Worm (Caenorhabditis elegans): Measurements from ENCODE around the gene C05B5.12.

The C05B5.12 gene

ce11 chrIII:9986827-9987429 is at the start of gene C05B5.12:
TSS of gene C05B5.12 (plus strand) at chrIII:9987379.
- TF ChIP-seq W03F9.2 (tag; optimal IDR thresholded peaks at IDR 0.05) (no peak), him-1 (tag; optimal IDR thresholded peaks at IDR 0.05) (no peak), dao-5 (tag; optimal IDR thresholded peaks at IDR 0.05) (no peak)

- TF ChIP-seq W03F9.2 (tag; optimal IDR thresholded peaks at IDR 0.05) (no peak), dao-5 (tag; optimal IDR thresholded peaks at IDR 0.05) (no peak), him-1 (tag; optimal IDR thresholded peaks at IDR 0.05) (no peak)
Observed at ce11 chrIII:9941020-9941674, 46.0 kb upstream of the C05B5.12 start, which contains the start of the genes K03H1.9 and K03H1.12. TSS of gene K03H1.9 (minus strand) at chrIII:9941490. TSS of gene K03H1.12 (plus strand) at chrIII:9941624.

- TF ChIP-seq dao-5 (tag; optimal IDR thresholded peaks at IDR 0.05) (no peak), him-1 (tag; optimal IDR thresholded peaks at IDR 0.05) (no peak), W03F9.2 (tag; optimal IDR thresholded peaks at IDR 0.05) (no peak)
Observed at ce11 chrIII:9944723-9945122, 42.5 kb upstream of the C05B5.12 start, which contains the start of gene gln-2. TSS of gene gln-2 (minus strand) at chrIII:9944823.

- no peak for TF ChIP-seq dao-5 (tag; optimal IDR thresholded peaks at IDR 0.05)
- no peak for TF ChIP-seq him-1 (tag; optimal IDR thresholded peaks at IDR 0.05)
- TF ChIP-seq W03F9.2 (tag; optimal IDR thresholded peaks at IDR 0.05), result no peak
Observed at ce11 chrIII:9946806-9947419, 40.3 kb upstream of the C05B5.12 start, which contains the start of gene K03H1.7. TSS of gene K03H1.7 (plus strand) at chrIII:9947405.

DNA sequence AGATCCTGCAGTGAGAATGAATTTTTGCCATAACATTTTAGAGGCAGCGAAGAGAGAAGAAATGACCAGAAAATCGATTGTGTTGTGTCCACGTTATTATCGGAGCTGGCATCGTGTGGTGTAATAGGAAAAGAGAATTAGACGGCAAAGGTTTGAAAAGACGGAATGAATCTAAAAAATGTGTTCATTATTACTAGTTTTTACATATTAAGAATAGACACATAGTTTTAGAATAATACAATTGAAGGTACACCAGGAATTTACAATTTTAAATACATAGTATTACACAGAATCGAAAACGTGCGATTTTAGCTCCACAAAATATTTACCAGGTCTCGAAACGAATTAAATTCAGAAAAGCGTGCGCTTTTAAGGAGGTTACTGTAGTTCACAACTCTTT is 36.9 kb upstream of the C05B5.12 start, which contains the start of gene K03H1.13:
Gene K03H1.13 (minus strand): TSS at position 101 of the 400 bp plus-strand sequence.
- TF ChIP-seq him-1 (tag; optimal IDR thresholded peaks at IDR 0.05), result no peak

- TF ChIP-seq W03F9.2 (tag; optimal IDR thresholded peaks at IDR 0.05), result no peak
- no peak for TF ChIP-seq him-1 (tag; optimal IDR thresholded peaks at IDR 0.05)
- TF ChIP-seq dao-5 (tag; optimal IDR thresholded peaks at IDR 0.05), result no peak
Observed at ce11 chrIII:9951864-9952263, 35.3 kb upstream of the C05B5.12 start, which contains the start of gene K03H1.11. TSS of gene K03H1.11 (minus strand) at chrIII:9951964.

ce11 chrIII:9956123-9956522 is 31.1 kb upstream of the C05B5.12 start, which contains the start of gene mog-1:
TSS of gene mog-1 (minus strand) at chrIII:9956215.
- no peak for TF ChIP-seq dao-5 (tag; optimal IDR thresholded peaks at IDR 0.05)
- no peak for TF ChIP-seq him-1 (tag; optimal IDR thresholded peaks at IDR 0.05)
- TF ChIP-seq W03F9.2 (tag; optimal IDR thresholded peaks at IDR 0.05), result peak; percentile 24

ce11 chrIII:9956665-9957401 is 30.3 kb upstream of the C05B5.12 start, which contains the start of gene alx-1:
TSS of gene alx-1 (plus strand) at chrIII:9957351.
- TF ChIP-seq him-1 (tag; optimal IDR thresholded peaks at IDR 0.05), result no peak
- TF ChIP-seq W03F9.2 (tag; optimal IDR thresholded peaks at IDR 0.05), result peak; percentile 19
- no peak for TF ChIP-seq dao-5 (tag; optimal IDR thresholded peaks at IDR 0.05)

DNA sequence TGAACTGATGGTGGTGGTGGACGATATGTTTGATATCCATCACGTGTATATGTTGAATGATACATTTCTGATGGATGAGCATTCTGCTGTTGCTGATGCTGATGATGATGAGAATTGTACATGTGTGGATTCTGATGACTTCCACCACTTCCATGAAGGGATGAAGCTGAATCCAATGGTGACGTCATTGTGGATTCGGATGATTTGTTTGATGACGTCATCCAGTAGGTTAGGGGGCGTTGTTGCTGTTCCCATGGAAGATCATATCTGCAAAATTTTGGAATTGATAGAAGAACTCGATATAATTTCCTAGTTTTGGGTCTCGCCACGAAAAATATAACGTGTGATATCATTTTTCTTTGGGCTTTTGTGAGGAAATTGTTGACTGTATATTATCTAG is 23.7 kb upstream of the C05B5.12 start:
- TF ChIP-seq him-1 (tag; optimal IDR thresholded peaks at IDR 0.05), result no peak
- no peak for TF ChIP-seq W03F9.2 (tag; optimal IDR thresholded peaks at IDR 0.05)
- no peak for TF ChIP-seq dao-5 (tag; optimal IDR thresholded peaks at IDR 0.05)

DNA sequence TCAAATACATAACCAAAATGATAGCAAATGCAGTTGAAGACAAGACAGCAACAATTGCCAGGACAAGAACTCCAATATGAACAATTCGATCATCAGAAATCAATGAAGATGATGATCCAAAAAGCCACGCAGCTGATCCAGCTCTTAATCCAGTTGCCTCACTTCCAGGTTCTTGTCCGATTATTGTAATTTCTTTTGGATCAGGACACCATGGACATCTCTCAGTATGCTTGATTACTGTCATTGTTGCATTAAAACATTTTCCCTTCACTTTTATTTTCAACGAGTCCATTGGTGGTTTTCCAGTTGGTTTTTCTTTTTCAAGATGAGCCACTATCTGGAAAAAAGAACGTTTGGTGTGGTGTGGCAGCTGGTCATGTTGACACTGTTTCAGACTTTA is 22.8 kb upstream of the C05B5.12 start:
- no peak for TF ChIP-seq dao-5 (tag; optimal IDR thresholded peaks at IDR 0.05)
- TF ChIP-seq him-1 (tag; optimal IDR thresholded peaks at IDR 0.05), result no peak
- no peak for TF ChIP-seq W03F9.2 (tag; optimal IDR thresholded peaks at IDR 0.05)

- TF ChIP-seq him-1 (tag; optimal IDR thresholded peaks at IDR 0.05) (no peak), dao-5 (tag; optimal IDR thresholded peaks at IDR 0.05) (no peak), W03F9.2 (tag; optimal IDR thresholded peaks at IDR 0.05) (no peak)
Observed at ce11 chrIII:9965444-9965843, 21.7 kb upstream of the C05B5.12 start.

- TF ChIP-seq dao-5 (tag; optimal IDR thresholded peaks at IDR 0.05) (no peak), him-1 (tag; optimal IDR thresholded peaks at IDR 0.05) (no peak), W03F9.2 (tag; optimal IDR thresholded peaks at IDR 0.05) (no peak)
Observed at ce11 chrIII:9969371-9969770, 17.8 kb upstream of the C05B5.12 start.

DNA sequence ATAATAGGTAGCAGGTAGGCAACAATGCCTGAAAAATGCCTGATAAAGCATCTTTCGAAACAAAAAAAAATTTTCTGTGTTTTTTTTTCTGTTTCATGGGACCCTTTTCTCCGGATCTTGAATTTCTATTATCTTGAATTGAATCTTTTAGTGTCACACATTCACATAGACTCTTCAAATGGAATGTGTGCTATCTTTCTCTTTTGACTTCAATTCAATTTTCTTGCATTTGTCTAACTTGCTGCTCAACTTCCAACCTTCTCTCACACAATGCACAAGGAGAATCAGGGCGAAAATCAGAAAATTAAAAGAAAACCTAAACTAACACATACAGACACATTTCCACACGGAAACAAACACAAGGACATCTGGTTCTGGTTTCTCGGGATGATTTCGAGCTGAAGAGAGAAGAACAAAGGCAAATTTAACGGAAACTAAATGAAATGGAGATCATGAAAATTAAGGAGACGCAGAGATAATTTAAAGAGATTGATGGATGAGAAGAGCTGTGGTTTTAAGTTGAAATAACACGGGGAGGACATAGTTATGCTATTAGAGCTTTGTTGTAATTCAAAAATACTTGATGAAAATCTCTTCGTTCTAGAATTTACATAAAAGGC is 14.9 kb upstream of the C05B5.12 start:
- no peak for TF ChIP-seq dao-5 (tag; optimal IDR thresholded peaks at IDR 0.05)
- TF ChIP-seq him-1 (tag; optimal IDR thresholded peaks at IDR 0.05), result no peak
- TF ChIP-seq W03F9.2 (tag; optimal IDR thresholded peaks at IDR 0.05), result no peak

All from whole organism, L4/young adult.